Fruit fly (Drosophila melanogaster) whole organism, prepupa: Measurements from ENCODE around the gene X11L.

Experiments
- Blimp-1 ChIP-seq: fragments of 200-800 bp; sonication (Bioruptor generic); optimal IDR thresholded peaks from 3 replicates; lab custom pipeline; 2017; ENCODE audit warnings: missing biosample characterization, missing genetic modification characterization, mild to moderate bottlenecking, moderate library complexity, missing genetic modification reagents
- CG10631 ChIP-seq: fragments of 200-800 bp; sonication (Bioruptor generic); optimal IDR thresholded peaks from 2 replicates; lab custom pipeline; 2016; ENCODE audit warnings: missing biosample characterization, missing genetic modification characterization
- CG10669 ChIP-seq: fragments of 200-800 bp; sonication (Bioruptor generic); optimal IDR thresholded peaks from 3 replicates; lab custom pipeline; 2018; ENCODE audit warnings: missing biosample characterization, mild to moderate bottlenecking, missing genetic modification characterization, moderate library complexity
- CG11902 ChIP-seq: fragments of 200-800 bp; sonication (Bioruptor generic); optimal IDR thresholded peaks from 3 replicates; lab custom pipeline; 2016; ENCODE audit warnings: missing biosample characterization, missing genetic modification characterization
- CG1621 ChIP-seq: fragments of 200-800 bp; sonication (Bioruptor generic); optimal IDR thresholded peaks from 3 replicates; lab custom pipeline; 2018; ENCODE audit warnings: missing biosample characterization, mild to moderate bottlenecking, missing genetic modification characterization
- CG3032 ChIP-seq: fragments of 200-800 bp; optimal IDR thresholded peaks from 2 replicates; lab custom pipeline; 2019; ENCODE audit warnings: missing biosample characterization, mild to moderate bottlenecking, missing genetic modification characterization, moderate library complexity
- CG31627 ChIP-seq: fragments of 200-800 bp; sonication (Bioruptor generic); optimal IDR thresholded peaks from 3 replicates; lab custom pipeline; 2016; ENCODE audit warnings: missing biosample characterization, missing genetic modification characterization
- CG32006 ChIP-seq: fragments of 200-800 bp; sonication (Bioruptor generic); optimal IDR thresholded peaks from 3 replicates; lab custom pipeline; 2017; ENCODE audit warnings: missing biosample characterization, mild to moderate bottlenecking, missing genetic modification characterization
- CG34406 ChIP-seq: fragments of 200-800 bp; sonication (Bioruptor generic); optimal IDR thresholded peaks from 3 replicates; lab custom pipeline; 2016; ENCODE audit warnings: missing biosample characterization, missing genetic modification characterization
- CG4318 ChIP-seq: fragments of 200-800 bp; sonication (Bioruptor generic); optimal IDR thresholded peaks from 3 replicates; lab custom pipeline; 2017; ENCODE audit warnings: missing biosample characterization, mild to moderate bottlenecking, missing genetic modification characterization
- CG6163 ChIP-seq: fragments of 200-800 bp; sonication (Bioruptor generic); IDR thresholded peaks from 3 replicates; pipeline ENCODE4 v1.3.6; 2022; ENCODE audit warnings: missing biosample characterization, missing genetic modification characterization
- CG6276 ChIP-seq: fragments of 200-800 bp; sonication (Bioruptor generic); optimal IDR thresholded peaks from 2 replicates; lab custom pipeline; 2017; ENCODE audit warnings: missing biosample characterization, mild to moderate bottlenecking, missing genetic modification characterization
- CG6792 ChIP-seq: fragments of 200-800 bp; sonication (Bioruptor generic); optimal IDR thresholded peaks from 3 replicates; lab custom pipeline; 2016; ENCODE audit warnings: missing biosample characterization, missing genetic modification characterization
- CG6854 ChIP-seq: fragments of 200-800 bp; sonication (Bioruptor generic); optimal IDR thresholded peaks from 2 replicates; lab custom pipeline; 2017; ENCODE audit warnings: missing biosample characterization, mild to moderate bottlenecking, missing genetic modification characterization
- CG8119 ChIP-seq: fragments of 200-800 bp; sonication (Bioruptor generic); IDR thresholded peaks from 3 replicates; pipeline ENCODE4 v1.3.6; 2022; ENCODE audit warnings: missing biosample characterization, missing genetic modification characterization
- CG8632 ChIP-seq: fragments of 200-800 bp; sonication (Bioruptor generic); optimal IDR thresholded peaks from 3 replicates; lab custom pipeline; 2016; ENCODE audit warnings: missing biosample characterization, missing genetic modification characterization
- CG9139 ChIP-seq: fragments of 200-800 bp; sonication (Bioruptor generic); optimal IDR thresholded peaks from 3 replicates; lab custom pipeline; 2017; ENCODE audit warnings: missing biosample characterization, mild to moderate bottlenecking, missing genetic modification characterization
- Eip78C ChIP-seq: fragments of 200-800 bp; sonication (Bioruptor generic); peaks from one replicate; lab custom pipeline; 2016; ENCODE audit warnings: missing biosample characterization, missing genetic modification characterization
- Eip93F ChIP-seq: fragments of 200-800 bp; sonication (Bioruptor generic); optimal IDR thresholded peaks from 2 replicates; lab custom pipeline; 2016; ENCODE audit warnings: missing biosample characterization, mild to moderate bottlenecking, missing genetic modification characterization
- Ets21C ChIP-seq: fragments of 200-800 bp; sonication (Bioruptor generic); optimal IDR thresholded peaks from 3 replicates; lab custom pipeline; 2016; ENCODE audit warnings: missing biosample characterization, missing genetic modification characterization
- Ets96B ChIP-seq: fragments of 200-800 bp; optimal IDR thresholded peaks from 2 replicates; lab custom pipeline; 2019; ENCODE audit warnings: missing biosample characterization, mild to moderate bottlenecking, missing genetic modification characterization, moderate library complexity
- Hr39 ChIP-seq: fragments of 200-800 bp; sonication (Bioruptor generic); optimal IDR thresholded peaks from 2 replicates; lab custom pipeline; 2016; ENCODE audit warnings: missing biosample characterization, missing genetic modification characterization
- Lpt ChIP-seq: fragments of 200-800 bp; sonication (Bioruptor generic); optimal IDR thresholded peaks from 3 replicates; lab custom pipeline; 2016; ENCODE audit warnings: missing biosample characterization, missing genetic modification characterization
- Met ChIP-seq: fragments of 200-800 bp; sonication (Bioruptor generic); optimal IDR thresholded peaks from 3 replicates; lab custom pipeline; 2016; ENCODE audit warnings: missing biosample characterization, missing genetic modification characterization
- OdsH ChIP-seq: fragments of 200-800 bp; sonication (Bioruptor generic); optimal IDR thresholded peaks from 3 replicates; lab custom pipeline; 2016; ENCODE audit warnings: missing biosample characterization, missing genetic modification characterization
- Smox ChIP-seq: fragments of 200-800 bp; sonication (Bioruptor generic); optimal IDR thresholded peaks from 3 replicates; lab custom pipeline; 2016; ENCODE audit warnings: missing biosample characterization, missing genetic modification characterization
- Sox102F ChIP-seq: fragments of 200-800 bp; sonication (Bioruptor generic); optimal IDR thresholded peaks from 2 replicates; lab custom pipeline; 2016; ENCODE audit warnings: missing biosample characterization, mild to moderate bottlenecking, missing genetic modification characterization
- Sox14 ChIP-seq: fragments of 200-800 bp; sonication (Bioruptor generic); optimal IDR thresholded peaks from 3 replicates; lab custom pipeline; 2016; ENCODE audit warnings: missing biosample characterization, missing genetic modification characterization
- Sox15 ChIP-seq: fragments of 200-800 bp; sonication (Bioruptor generic); optimal IDR thresholded peaks from 3 replicates; lab custom pipeline; 2016; ENCODE audit warnings: missing biosample characterization, missing genetic modification characterization
- acj6 ChIP-seq: fragments of 200-800 bp; sonication (Bioruptor generic); optimal IDR thresholded peaks from 3 replicates; lab custom pipeline; 2016; ENCODE audit warnings: missing biosample characterization, missing genetic modification characterization
- cyc ChIP-seq: fragments of 200-800 bp; sonication (Bioruptor generic); optimal IDR thresholded peaks from 3 replicates; lab custom pipeline; 2016; ENCODE audit warnings: missing biosample characterization, missing genetic modification characterization
- dsx ChIP-seq: fragments of 200-800 bp; optimal IDR thresholded peaks from 3 replicates; lab custom pipeline; 2019; ENCODE audit warnings: missing biosample characterization, mild to moderate bottlenecking, missing genetic modification characterization, moderate library complexity; ENCODE audit not compliant: poor library complexity, severe bottlenecking
- esn ChIP-seq: fragments of 200-800 bp; sonication (Bioruptor generic); optimal IDR thresholded peaks from 2 replicates; lab custom pipeline; 2016; ENCODE audit warnings: missing biosample characterization, mild to moderate bottlenecking, missing genetic modification characterization, moderate library complexity
- fd59A ChIP-seq: fragments of 200-800 bp; sonication (Bioruptor generic); optimal IDR thresholded peaks from 2 replicates; lab custom pipeline; 2017; ENCODE audit warnings: missing biosample characterization, mild to moderate bottlenecking, missing genetic modification characterization, missing genetic modification reagents
- fkh ChIP-seq: fragments of 200-800 bp; sonication (Bioruptor generic); optimal IDR thresholded peaks from 3 replicates; lab custom pipeline; 2017; ENCODE audit warnings: missing biosample characterization, mild to moderate bottlenecking, missing genetic modification characterization, moderate library complexity
- lz ChIP-seq: fragments of 200-800 bp; sonication (Bioruptor generic); optimal IDR thresholded peaks from 3 replicates; lab custom pipeline; 2016; ENCODE audit warnings: missing biosample characterization, missing genetic modification characterization
- net ChIP-seq: fragments of 200-800 bp; sonication (Bioruptor generic); optimal IDR thresholded peaks from 3 replicates; lab custom pipeline; 2016; ENCODE audit warnings: missing biosample characterization, missing genetic modification characterization
- pdm3 ChIP-seq: fragments of 200-800 bp; sonication (Bioruptor generic); optimal IDR thresholded peaks from 3 replicates; lab custom pipeline; 2016; ENCODE audit warnings: missing biosample characterization, missing genetic modification characterization
- spab ChIP-seq: fragments of 200-800 bp; sonication (Bioruptor generic); optimal IDR thresholded peaks from 2 replicates; lab custom pipeline; 2017; ENCODE audit warnings: missing biosample characterization, mild to moderate bottlenecking, missing genetic modification characterization, missing genetic modification reagents
- ss ChIP-seq, 2 experiments: fragments of 200-800 bp; sonication (Bioruptor generic); optimal IDR thresholded peaks; 2 replicates in 1 of 2; 3 replicates in 1 of 2; lab custom pipeline; 2017 to 2018; ENCODE audit warnings: mild to moderate bottlenecking in 2 of 2, missing biosample characterization in 2 of 2, missing genetic modification characterization in 2 of 2, moderate library complexity in 1 of 2
- svp ChIP-seq: fragments of 200-800 bp; sonication (Bioruptor generic); peaks from one replicate; lab custom pipeline; 2016; ENCODE audit warnings: missing biosample characterization, missing genetic modification characterization
- topi ChIP-seq: fragments of 200-800 bp; sonication (Bioruptor generic); optimal IDR thresholded peaks from 3 replicates; lab custom pipeline; 2016; ENCODE audit warnings: missing biosample characterization, missing genetic modification characterization

The X11L gene

DNA sequence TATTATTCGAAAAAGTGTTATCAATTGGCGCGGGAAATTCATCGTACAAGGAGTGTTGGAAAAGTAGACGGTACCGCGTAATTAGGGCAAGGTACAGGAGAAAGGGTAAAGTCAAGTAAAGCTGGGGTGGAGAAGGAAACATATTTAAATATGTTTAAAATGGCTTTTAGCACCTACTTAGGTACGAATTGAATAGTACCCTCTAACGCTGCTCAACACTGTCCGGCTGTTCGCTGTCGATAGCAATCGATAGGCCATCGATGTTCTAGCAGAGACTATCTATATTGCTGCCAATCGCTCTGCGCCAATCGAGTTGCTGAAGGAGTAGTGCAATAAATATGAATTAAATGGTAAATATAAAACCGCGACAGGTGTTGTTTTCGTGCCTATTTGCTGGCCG is at the start of gene X11L (continued):
- TF ChIP-seq CG31627 (GFP tag; lab: Kevin White, UChicago) (peak; percentile 81), Sox14 (peak; percentile 68), CG6163 (GFP tag; lab: Robert Waterston, UW) (peak; percentile 76), CG11902 (GFP tag; lab: Kevin White, UChicago) (peak; percentile 36), cyc (GFP tag; lab: Kevin White, UChicago) (peak; percentile 81), svp (GFP tag; lab: Kevin White, UChicago) (peak; percentile 73), CG6276 (GFP tag; lab: Kevin White, UChicago) (no peak), Met (GFP tag; lab: Kevin White, UChicago) (peak; percentile 67)
- TF ChIP-seq, all 60 proteins: peak for 42

DNA sequence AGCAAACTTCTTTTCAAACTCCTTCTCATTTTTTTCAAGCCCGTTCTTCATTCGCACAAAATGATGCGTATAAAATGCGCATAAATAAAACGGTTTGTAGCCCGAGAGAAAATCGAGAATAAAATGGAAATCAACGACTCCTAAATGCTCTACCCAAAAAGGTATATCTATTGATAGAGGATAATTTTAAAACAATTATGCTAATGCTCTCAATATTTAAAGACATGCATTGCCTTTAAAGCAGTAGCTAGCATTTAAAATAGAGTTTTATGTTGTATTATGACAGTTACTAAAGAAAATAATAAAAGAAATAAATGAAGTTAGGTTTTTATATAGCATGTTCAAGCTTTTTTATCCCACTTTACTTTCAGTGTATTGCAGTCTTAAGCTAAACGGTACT is 49.1 kb upstream of the X11L start:
- TF ChIP-seq topi (GFP tag; lab: Kevin White, UChicago) (peak; percentile 64), cyc (GFP tag; lab: Kevin White, UChicago) (peak; percentile 61), CG34406 (GFP tag; lab: Kevin White, UChicago) (peak; percentile 10), Lpt (GFP tag; lab: Kevin White, UChicago) (no peak), OdsH (peak; percentile 26), spab (no peak), Eip93F (GFP tag; lab: Kevin White, UChicago) (no peak), Met (GFP tag; lab: Kevin White, UChicago) (peak; percentile 63), CG9139 (GFP tag; lab: Kevin White, UChicago) (no peak), Eip78C (peak; percentile 70), CG10669 (GFP tag; lab: Kevin White, UChicago) (peak; percentile 15), pdm3 (GFP tag; lab: Kevin White, UChicago) (peak; percentile 31), fd59A (no peak), CG6276 (GFP tag; lab: Kevin White, UChicago) (no peak), CG6854 (no peak), Sox102F (GFP tag; lab: Kevin White, UChicago) (peak; percentile 26), fkh (GFP tag; lab: Kevin White, UChicago) (no peak), CG31627 (GFP tag; lab: Kevin White, UChicago) (peak; percentile 57), Blimp-1 (GFP tag; lab: Kevin White, UChicago) (no peak), CG8632 (peak; percentile 46), Sox14 (peak; percentile 26), net (no peak), CG8119 (GFP tag; lab: Robert Waterston, UW) (no peak), CG10631 (peak; percentile 32), svp (GFP tag; lab: Kevin White, UChicago) (peak; percentile 86), CG4318 (GFP tag; lab: Kevin White, UChicago) (no peak), CG6792 (GFP tag; lab: Kevin White, UChicago) (peak; percentile 2), CG32006 (GFP tag; lab: Kevin White, UChicago) (peak; percentile 33), Hr39 (peak; percentile 63), Ets21C (GFP tag; lab: Kevin White, UChicago) (peak; percentile 33), ss (GFP tag; optimal IDR thresholded peaks at IDR 0.05; lab: Kevin White, UChicago) (no peak), CG1621 (tag; lab: Kevin White, UChicago) (no peak), acj6 (peak; percentile 26), dsx (no peak), CG3032 (tag; lab: Kevin White, UChicago) (peak; percentile 36), Smox (GFP tag; lab: Kevin White, UChicago) (peak; percentile 67), CG11902 (GFP tag; lab: Kevin White, UChicago) (peak; percentile 2), lz (GFP tag; lab: Kevin White, UChicago) (peak; percentile 47), Sox15 (GFP tag; lab: Kevin White, UChicago) (no peak), esn (GFP tag; lab: Kevin White, UChicago) (peak; percentile 69), Ets96B (peak; percentile 27)
